Worm (Caenorhabditis elegans): ENCODE measurements around the gene F41B4.2.
"Not testable (repeated sequence)": the region's sequence is repeated elsewhere in the genome, so short reads cannot be mapped to it uniquely, and the experiment has no call there.

Gene F41B4.2

ce11 chrX:6835166-6835565 is at the start of gene F41B4.2:
Gene F41B4.2, minus strand, starts transcription at chrX:6835266.
- no peak for TF ChIP-seq sem-2 (GFP tag; optimal IDR thresholded peaks at IDR 0.05)
- no peak for TF ChIP-seq ceh-39 (tag; optimal IDR thresholded peaks at IDR 0.05)
- no peak for TF ChIP-seq hlh-1 (tag; optimal IDR thresholded peaks at IDR 0.05)
- no peak for TF ChIP-seq ces-1 (GFP tag; optimal IDR thresholded peaks at IDR 0.05)
- no peak for TF ChIP-seq nhr-76 (tag; optimal IDR thresholded peaks at IDR 0.05)
- no peak for TF ChIP-seq mls-2 (tag; optimal IDR thresholded peaks at IDR 0.05)

ce11 chrX:6884439-6884838 is 49.4 kb upstream of the F41B4.2 start:
- TF ChIP-seq mep-1 (tag; optimal IDR thresholded peaks at IDR 0.05) (no peak), unc-62 (GFP tag; optimal IDR thresholded peaks at IDR 0.05) (no peak), blmp-1 (tag; optimal IDR thresholded peaks at IDR 0.05) (no peak), ceh-39 (tag; optimal IDR thresholded peaks at IDR 0.05) (no peak), sem-2 (GFP tag; optimal IDR thresholded peaks at IDR 0.05) (no peak), cnd-1 (tag; optimal IDR thresholded peaks at IDR 0.05) (no peak), mls-2 (tag; optimal IDR thresholded peaks at IDR 0.05) (no peak), nhr-76 (tag; optimal IDR thresholded peaks at IDR 0.05) (no peak), ham-2 (GFP tag; optimal IDR thresholded peaks at IDR 0.05) (no peak), lin-32 (GFP tag; optimal IDR thresholded peaks at IDR 0.05) (no peak), bed-3 (GFP tag; optimal IDR thresholded peaks at IDR 0.05) (no peak), tbx-8 (GFP tag; optimal IDR thresholded peaks at IDR 0.05) (no peak), unc-39 (tag; optimal IDR thresholded peaks at IDR 0.05) (no peak), sptf-1 (tag; optimal IDR thresholded peaks at IDR 0.05) (no peak), elt-3 (tag; optimal IDR thresholded peaks at IDR 0.05) (no peak), M03D4.4 (tag; optimal IDR thresholded peaks at IDR 0.05) (no peak), hlh-1 (tag; optimal IDR thresholded peaks at IDR 0.05) (no peak), pha-4 (tag; optimal IDR thresholded peaks at IDR 0.05) (no peak), lsy-2 (tag; optimal IDR thresholded peaks at IDR 0.05) (no peak), ces-1 (GFP tag; optimal IDR thresholded peaks at IDR 0.05) (no peak)

- not testable (repeated sequence) for TF ChIP-seq mls-2 (tag; optimal IDR thresholded peaks at IDR 0.05); unc-39 (tag; optimal IDR thresholded peaks at IDR 0.05); lin-32 (GFP tag; optimal IDR thresholded peaks at IDR 0.05)
These were observed 46.7 kb upstream of the F41B4.2 start, which contains the start of gene F41C6.6 for ce11 chrX:6881795-6882194. Gene F41C6.6, minus strand, starts transcription at chrX:6881895.

ce11 chrX:6877436-6877835 is 42.4 kb upstream of the F41B4.2 start, which contains the start of gene col-173:
Gene col-173, minus strand, starts transcription at chrX:6877536.
- TF ChIP-seq nhr-28 (tag; optimal IDR thresholded peaks at IDR 0.05) (no peak), bed-3 (GFP tag; optimal IDR thresholded peaks at IDR 0.05) (no peak)

ce11 chrX:6875273-6875672 is 40.2 kb upstream of the F41B4.2 start:
- TF ChIP-seq snpc-4 (tag; optimal IDR thresholded peaks at IDR 0.05): no peak
- TF ChIP-seq tbx-8 (GFP tag; optimal IDR thresholded peaks at IDR 0.05): no peak
- no peak for TF ChIP-seq lin-13 (tag; optimal IDR thresholded peaks at IDR 0.05)
- no peak for TF ChIP-seq cnd-1 (tag; optimal IDR thresholded peaks at IDR 0.05)
- no peak for TF ChIP-seq ceh-43 (GFP tag; optimal IDR thresholded peaks at IDR 0.05)
- no peak for TF ChIP-seq nhr-76 (tag; optimal IDR thresholded peaks at IDR 0.05)
- TF ChIP-seq M03D4.4 (tag; optimal IDR thresholded peaks at IDR 0.05): no peak
- TF ChIP-seq zip-8 (tag; optimal IDR thresholded peaks at IDR 0.05): no peak
- TF ChIP-seq pha-4 (tag; optimal IDR thresholded peaks at IDR 0.05): no peak
- TF ChIP-seq drap-1 (GFP tag; optimal IDR thresholded peaks at IDR 0.05): no peak

ce11 chrX:6874723-6875122 is 39.7 kb upstream of the F41B4.2 start, which contains the start of gene F41C6.4:
Gene F41C6.4, minus strand, starts transcription at chrX:6874823.
- TF ChIP-seq nhr-12 (tag; optimal IDR thresholded peaks at IDR 0.05): no peak
- TF ChIP-seq M03D4.4 (tag; optimal IDR thresholded peaks at IDR 0.05): no peak
- no peak for TF ChIP-seq unc-62 (GFP tag; optimal IDR thresholded peaks at IDR 0.05)
- TF ChIP-seq nhr-76 (tag; optimal IDR thresholded peaks at IDR 0.05): no peak
- TF ChIP-seq ceh-43 (GFP tag; optimal IDR thresholded peaks at IDR 0.05): no peak
- no peak for TF ChIP-seq hlh-1 (tag; optimal IDR thresholded peaks at IDR 0.05)
- no peak for TF ChIP-seq mep-1 (tag; optimal IDR thresholded peaks at IDR 0.05)

- not testable (repeated sequence) for TF ChIP-seq unc-62 (GFP tag; optimal IDR thresholded peaks at IDR 0.05); ceh-39 (tag; optimal IDR thresholded peaks at IDR 0.05); drap-1 (GFP tag; optimal IDR thresholded peaks at IDR 0.05)
These were observed 33.6 kb upstream of the F41B4.2 start, which contains the start of gene C53B7.6 for ce11 chrX:6868669-6869068. Gene C53B7.6, minus strand, starts transcription at chrX:6868769.
